Worm (Caenorhabditis elegans): Measurements from ENCODE around the gene glrx-22.

glrx-22 gene

ce11 chrIV:8226474-8226873 is 25.4 kb upstream of the glrx-22 start:
- no peak for TF ChIP-seq unc-39 (tag; optimal IDR thresholded peaks at IDR 0.05)
- no peak for TF ChIP-seq eor-1 (tag; optimal IDR thresholded peaks at IDR 0.05)
- TF ChIP-seq daf-12 (tag; optimal IDR thresholded peaks at IDR 0.05), result no peak
- TF ChIP-seq ztf-4 (tag; optimal IDR thresholded peaks at IDR 0.05), result no peak
- peak; percentile 2 for TF ChIP-seq ama-1 (optimal IDR thresholded peaks at IDR 0.05)
- no peak for TF ChIP-seq pqm-1 (tag; optimal IDR thresholded peaks at IDR 0.05)
- no peak for TF ChIP-seq ceh-9 (tag; optimal IDR thresholded peaks at IDR 0.05)
- TF ChIP-seq elt-2 (tag; optimal IDR thresholded peaks at IDR 0.05), result peak; percentile 11
- no peak for TF ChIP-seq nhr-23 (tag; optimal IDR thresholded peaks at IDR 0.05)
- TF ChIP-seq nhr-11 (tag; optimal IDR thresholded peaks at IDR 0.05), result no peak
- TF ChIP-seq nhr-77 (tag; optimal IDR thresholded peaks at IDR 0.05), result no peak
- TF ChIP-seq fkh-10 (GFP tag; optimal IDR thresholded peaks at IDR 0.05), result no peak
- TF ChIP-seq snpc-4 (tag; optimal IDR thresholded peaks at IDR 0.05), result no peak

- TF ChIP-seq ceh-9 (tag; optimal IDR thresholded peaks at IDR 0.05) (no peak), lsy-12 (tag; optimal IDR thresholded peaks at IDR 0.05) (no peak), nhr-11 (tag; optimal IDR thresholded peaks at IDR 0.05) (no peak), nhr-76 (tag; optimal IDR thresholded peaks at IDR 0.05) (no peak), nhr-25 (tag; optimal IDR thresholded peaks at IDR 0.05) (no peak), skn-1 (tag; optimal IDR thresholded peaks at IDR 0.05) (no peak), eor-1 (tag; optimal IDR thresholded peaks at IDR 0.05) (no peak), pha-4 (tag; optimal IDR thresholded peaks at IDR 0.05) (peak; percentile 77), aly-2 (tag; optimal IDR thresholded peaks at IDR 0.05) (no peak), tbx-2 (tag; optimal IDR thresholded peaks at IDR 0.05) (no peak), elt-2 (tag; optimal IDR thresholded peaks at IDR 0.05) (peak; percentile 80), pqm-1 (tag; optimal IDR thresholded peaks at IDR 0.05) (peak; percentile 78), fkh-2 (tag; optimal IDR thresholded peaks at IDR 0.05) (no peak), zag-1 (tag; optimal IDR thresholded peaks at IDR 0.05) (no peak), nfya-1 (tag; optimal IDR thresholded peaks at IDR 0.05; ENCODE audit: insufficient read depth) (peak; percentile 29), ceh-82 (tag; optimal IDR thresholded peaks at IDR 0.05) (no peak), elt-1 (tag; optimal IDR thresholded peaks at IDR 0.05) (no peak)
Measured at ce11 chrIV:8225357-8225756, 24.3 kb upstream of the glrx-22 start, which contains the start of gene serp-1.2. Gene serp-1.2, plus strand, starts transcription at chrIV:8225674.

ce11 chrIV:8223055-8223454 is 22.0 kb upstream of the glrx-22 start:
- TF ChIP-seq daf-12 (tag; optimal IDR thresholded peaks at IDR 0.05) (no peak), pqm-1 (tag; optimal IDR thresholded peaks at IDR 0.05) (peak; percentile 57), elt-2 (tag; optimal IDR thresholded peaks at IDR 0.05) (peak; percentile 52), pha-4 (tag; optimal IDR thresholded peaks at IDR 0.05) (peak; percentile 25)

ce11 chrIV:8221946-8222345 is 20.9 kb upstream of the glrx-22 start, which contains the start of gene gpx-6:
Gene gpx-6, plus strand, starts transcription at chrIV:8222202.
- TF ChIP-seq pha-4 (tag; optimal IDR thresholded peaks at IDR 0.05), result peak; percentile 47
- no peak for TF ChIP-seq elt-3 (tag; optimal IDR thresholded peaks at IDR 0.05)
- no peak for TF ChIP-seq ama-1 (optimal IDR thresholded peaks at IDR 0.05)
- TF ChIP-seq daf-12 (tag; optimal IDR thresholded peaks at IDR 0.05), result no peak
- peak; percentile 36 for TF ChIP-seq nhr-25 (tag; optimal IDR thresholded peaks at IDR 0.05)
- peak; percentile 22 for TF ChIP-seq egl-5 (tag; optimal IDR thresholded peaks at IDR 0.05)
- TF ChIP-seq nhr-77 (tag; optimal IDR thresholded peaks at IDR 0.05), result no peak
- no peak for TF ChIP-seq lin-39 (tag; optimal IDR thresholded peaks at IDR 0.05)
- TF ChIP-seq lin-15B (tag; optimal IDR thresholded peaks at IDR 0.05), result no peak
- TF ChIP-seq ZK546.5 (tag; optimal IDR thresholded peaks at IDR 0.05), result no peak
- no peak for TF ChIP-seq nhr-67 (tag; optimal IDR thresholded peaks at IDR 0.05)
- no peak for TF ChIP-seq lsy-12 (tag; optimal IDR thresholded peaks at IDR 0.05)
- no peak for TF ChIP-seq nhr-76 (tag; optimal IDR thresholded peaks at IDR 0.05)
- no peak for TF ChIP-seq zag-1 (tag; optimal IDR thresholded peaks at IDR 0.05)
- TF ChIP-seq nhr-11 (tag; optimal IDR thresholded peaks at IDR 0.05), result no peak
- TF ChIP-seq nhr-43 (tag; optimal IDR thresholded peaks at IDR 0.05; ENCODE audit: poor library complexity, severe bottlenecking), result no peak

ce11 chrIV:8219987-8220386 is 19.0 kb upstream of the glrx-22 start, which contains the start of gene ocr-2:
Gene ocr-2, minus strand, starts transcription at chrIV:8220087.
- TF ChIP-seq eor-1 (tag; optimal IDR thresholded peaks at IDR 0.05) (no peak), zag-1 (tag; optimal IDR thresholded peaks at IDR 0.05) (no peak), egl-5 (tag; optimal IDR thresholded peaks at IDR 0.05) (no peak), nhr-25 (tag; optimal IDR thresholded peaks at IDR 0.05) (no peak), elt-2 (tag; optimal IDR thresholded peaks at IDR 0.05) (no peak), nhr-23 (tag; optimal IDR thresholded peaks at IDR 0.05) (no peak), daf-12 (tag; optimal IDR thresholded peaks at IDR 0.05) (no peak), fos-1 (tag; optimal IDR thresholded peaks at IDR 0.05) (no peak), mml-1 (tag; optimal IDR thresholded peaks at IDR 0.05) (no peak), nfya-1 (tag; optimal IDR thresholded peaks at IDR 0.05; ENCODE audit: insufficient read depth) (no peak), ceh-28 (tag; optimal IDR thresholded peaks at IDR 0.05) (no peak), egl-27 (tag; optimal IDR thresholded peaks at IDR 0.05) (no peak), nhr-77 (tag; optimal IDR thresholded peaks at IDR 0.05) (no peak), ama-1 (optimal IDR thresholded peaks at IDR 0.05) (no peak), pha-4 (tag; optimal IDR thresholded peaks at IDR 0.05) (no peak), nhr-12 (tag; optimal IDR thresholded peaks at IDR 0.05) (no peak), nhr-28 (tag; optimal IDR thresholded peaks at IDR 0.05) (no peak), unc-62 (GFP tag; optimal IDR thresholded peaks at IDR 0.05) (no peak)
